Fruit fly (Drosophila melanogaster) whole organism, embryonic: Measurements from ENCODE around the gene Sas-6.
A peak's percentile ranks its signal among the peaks of the same experiment; 100 is the strongest.

Experiments
- Atf6 ChIP-seq: fragments of 200-800 bp; sonication (Bioruptor generic); IDR thresholded peaks from 2 replicates; pipeline ENCODE4 v1.3.6; 2022; ENCODE audit warnings: missing biosample characterization, missing genetic modification characterization
- CG10209 ChIP-seq: fragments of 200-800 bp; sonication (Bioruptor generic); optimal IDR thresholded peaks from 3 replicates; lab custom pipeline; 2017; ENCODE audit warnings: missing biosample characterization, mild to moderate bottlenecking, missing genetic modification characterization, missing genetic modification reagents
- CG11085 ChIP-seq: fragments of 200-800 bp; sonication (Bioruptor generic); IDR thresholded peaks from 2 replicates; pipeline ENCODE4 v1.3.6; 2022; ENCODE audit warnings: missing biosample characterization, missing genetic modification characterization
- CG11398 ChIP-seq: fragments of 200-800 bp; sonication (Bioruptor generic); optimal IDR thresholded peaks from 2 replicates; lab custom pipeline; 2016; ENCODE audit warnings: missing biosample characterization, missing genetic modification characterization
- CG12071 ChIP-seq: fragments of 200-800 bp; sonication (Bioruptor generic); optimal IDR thresholded peaks from 3 replicates; lab custom pipeline; 2018; ENCODE audit warnings: missing biosample characterization, mild to moderate bottlenecking, missing genetic modification characterization
- CG12104 ChIP-seq: fragments of 200-800 bp; sonication (Bioruptor generic); optimal IDR thresholded peaks from 3 replicates; lab custom pipeline; 2016; ENCODE audit warnings: missing biosample characterization, missing genetic modification characterization
- CG12391 ChIP-seq: fragments of 200-800 bp; sonication (Bioruptor generic); optimal IDR thresholded peaks from 3 replicates; lab custom pipeline; 2018; ENCODE audit warnings: missing biosample characterization, mild to moderate bottlenecking, missing genetic modification characterization, moderate library complexity
- CG13624 ChIP-seq: fragments of 200-800 bp; sonication (Bioruptor generic); optimal IDR thresholded peaks from 2 replicates; lab custom pipeline; 2016; ENCODE audit warnings: missing biosample characterization, missing genetic modification characterization
- CG14441 ChIP-seq: fragments of 200-800 bp; sonication (Bioruptor generic); IDR thresholded peaks from 2 replicates; pipeline ENCODE4 v1.3.6; 2022; ENCODE audit warnings: missing biosample characterization, missing genetic modification characterization
- CG15073 ChIP-seq: fragments of 200-800 bp; sonication (Bioruptor generic); optimal IDR thresholded peaks from 2 replicates; lab custom pipeline; 2016; ENCODE audit warnings: missing biosample characterization, missing genetic modification characterization
- CG17361 ChIP-seq: fragments of 200-800 bp; sonication (Bioruptor generic); IDR thresholded peaks from 3 replicates; pipeline ENCODE4 v1.3.6; 2022; ENCODE audit warnings: missing biosample characterization, missing genetic modification characterization
- CG18011 ChIP-seq: fragments of 200-800 bp; sonication (Bioruptor generic); optimal IDR thresholded peaks from 2 replicates; lab custom pipeline; 2017; ENCODE audit warnings: missing biosample characterization, missing genetic modification characterization, mild to moderate bottlenecking, moderate library complexity, missing genotype
- CG30020 ChIP-seq: fragments of 200-800 bp; optimal IDR thresholded peaks from 2 replicates; lab custom pipeline; 2019; ENCODE audit warnings: missing biosample characterization, mild to moderate bottlenecking, missing genetic modification characterization, moderate library complexity
- CG31224 ChIP-seq: fragments of 200-800 bp; sonication (Bioruptor generic); IDR thresholded peaks from 2 replicates; pipeline ENCODE4 v1.3.6; 2022; ENCODE audit warnings: missing biosample characterization, missing genetic modification characterization
- CG33557 ChIP-seq: fragments of 200-800 bp; sonication (Bioruptor generic); optimal IDR thresholded peaks from 2 replicates; lab custom pipeline; 2019; ENCODE audit warnings: missing biosample characterization, mild to moderate bottlenecking, missing genetic modification characterization, moderate library complexity
- CG3847 ChIP-seq: fragments of 200-800 bp; sonication (Bioruptor generic); IDR thresholded peaks from 2 replicates; pipeline ENCODE4 v1.3.6; 2022; ENCODE audit warnings: missing biosample characterization, missing genetic modification characterization
- CG43689 ChIP-seq: fragments of 200-800 bp; sonication (Bioruptor generic); IDR thresholded peaks from 2 replicates; pipeline ENCODE4 v1.3.6; 2022; ENCODE audit warnings: missing biosample characterization, missing genetic modification characterization
- CG4707 ChIP-seq: fragments of 200-800 bp; sonication (Bioruptor generic); optimal IDR thresholded peaks from 2 replicates; lab custom pipeline; 2018; ENCODE audit warnings: missing biosample characterization, mild to moderate bottlenecking, missing genetic modification characterization, moderate library complexity
- CG7745 ChIP-seq: fragments of 200-800 bp; sonication (Bioruptor generic); optimal IDR thresholded peaks from 2 replicates; lab custom pipeline; 2018; ENCODE audit warnings: missing biosample characterization, mild to moderate bottlenecking, missing genetic modification characterization, moderate library complexity
- CG8478 ChIP-seq: fragments of >200 bp; optimal IDR thresholded peaks from 2 replicates; lab custom pipeline; 2018
- Camta ChIP-seq: fragments of 200-800 bp; sonication (Bioruptor generic); optimal IDR thresholded peaks from 2 replicates; lab custom pipeline; 2016; ENCODE audit warnings: missing biosample characterization, missing genetic modification characterization
- Dip3 ChIP-seq: fragments of 200-800 bp; sonication (Bioruptor generic); optimal IDR thresholded peaks from 3 replicates; lab custom pipeline; 2016; ENCODE audit warnings: missing biosample characterization, missing genetic modification characterization
- Dp ChIP-seq: fragments of 200-800 bp; sonication (Bioruptor generic); optimal IDR thresholded peaks from 2 replicates; lab custom pipeline; 2018; ENCODE audit warnings: missing biosample characterization, mild to moderate bottlenecking, missing genetic modification characterization, moderate library complexity
- Eip74EF ChIP-seq, 2 experiments: fragments of 200-800 bp in 1 of 2; fragments of >200 bp in 1 of 2; sonication (Bioruptor generic) in 1 of 2; optimal IDR thresholded peaks; 2 replicates each; lab custom pipeline; 2017 to 2019; ENCODE audit warnings: missing biosample characterization in 2 of 2, missing genetic modification characterization in 2 of 2, mild to moderate bottlenecking in 1 of 2, moderate library complexity in 1 of 2
- MESR4 ChIP-seq: fragments of 200-800 bp; sonication (Bioruptor generic); optimal IDR thresholded peaks from 2 replicates; lab custom pipeline; 2018; ENCODE audit warnings: missing biosample characterization, mild to moderate bottlenecking, missing genetic modification characterization, moderate library complexity
- Mrtf ChIP-seq: fragments of 200-800 bp; sonication (Bioruptor generic); IDR thresholded peaks from 3 replicates; pipeline ENCODE4 v1.3.6; 2022; ENCODE audit warnings: missing biosample characterization, missing genetic modification characterization
- PHDP ChIP-seq: fragments of 200-800 bp; sonication (Bioruptor generic); optimal IDR thresholded peaks from 3 replicates; lab custom pipeline; 2018; ENCODE audit warnings: missing biosample characterization, mild to moderate bottlenecking, missing genetic modification characterization, moderate library complexity
- Ssrp ChIP-seq: fragments of 200-800 bp; sonication (Bioruptor generic); optimal IDR thresholded peaks from 2 replicates; lab custom pipeline; 2018; ENCODE audit warnings: missing biosample characterization, mild to moderate bottlenecking, missing genetic modification characterization, moderate library complexity
- chif ChIP-seq, 2 experiments: fragments of 200-800 bp; sonication (Bioruptor generic); optimal IDR thresholded peaks; 3 replicates each; lab custom pipeline; 2016; ENCODE audit warnings: missing biosample characterization in 2 of 2, missing genetic modification characterization in 2 of 2
- chinmo ChIP-seq: fragments of 200-800 bp; sonication (Bioruptor generic); IDR thresholded peaks from 4 replicates; pipeline ENCODE4 v1.3.6; 2022; ENCODE audit warnings: missing biosample characterization, missing genetic modification characterization; ENCODE audit not compliant: partially characterized antibody
- chn ChIP-seq: fragments of 200-800 bp; sonication (Bioruptor generic); optimal IDR thresholded peaks from 2 replicates; lab custom pipeline; 2016; ENCODE audit warnings: missing biosample characterization, missing genetic modification characterization
- ci ChIP-seq: fragments of 200-800 bp; sonication (Bioruptor generic); IDR thresholded peaks from 3 replicates; pipeline ENCODE4 v1.3.6; 2022; ENCODE audit warnings: missing biosample characterization, missing genetic modification characterization
- croc ChIP-seq: fragments of 200-800 bp; sonication (Bioruptor generic); conservative IDR thresholded peaks from 3 replicates; pipeline ENCODE4 v1.3.6; 2022; ENCODE audit warnings: missing biosample characterization, missing genetic modification characterization
- ewg ChIP-seq: fragments of 200-800 bp; sonication (Bioruptor generic); optimal IDR thresholded peaks from 3 replicates; lab custom pipeline; 2017; ENCODE audit warnings: mild to moderate bottlenecking, missing biosample characterization, missing genetic modification reagents, missing genetic modification characterization
- gro ChIP-seq: fragments of 200-800 bp; sonication (Bioruptor generic); optimal IDR thresholded peaks from 2 replicates; lab custom pipeline; 2016; ENCODE audit warnings: missing biosample characterization, missing genetic modification characterization
- jing ChIP-seq: fragments of 200-800 bp; sonication (Bioruptor generic); optimal IDR thresholded peaks from 2 replicates; lab custom pipeline; 2018; ENCODE audit warnings: missing biosample characterization, mild to moderate bottlenecking, missing genetic modification characterization
- lola ChIP-seq, 3 experiments: fragments of >200 bp in 2 of 3; fragments of 200-800 bp in 1 of 3; sonication (Bioruptor generic) in 1 of 3; optimal IDR thresholded peaks; 2 replicates each; lab custom pipeline; 2017 to 2019; ENCODE audit warnings: missing biosample characterization in 3 of 3, missing genetic modification characterization in 3 of 3, mild to moderate bottlenecking in 1 of 3, moderate library complexity in 1 of 3
- luna ChIP-seq: fragments of 200-800 bp; sonication (Bioruptor generic); optimal IDR thresholded peaks from 2 replicates; lab custom pipeline; 2016; ENCODE audit warnings: missing biosample characterization, missing genetic modification characterization
- p53 ChIP-seq: fragments of 200-800 bp; sonication (Bioruptor generic); optimal IDR thresholded peaks from 2 replicates; lab custom pipeline; 2016; ENCODE audit warnings: missing biosample characterization, missing genetic modification characterization
- pb ChIP-seq: fragments of 200-800 bp; sonication (Bioruptor generic); optimal IDR thresholded peaks from 3 replicates; lab custom pipeline; 2016; ENCODE audit warnings: missing biosample characterization, missing genetic modification characterization
- pzg ChIP-seq: fragments of 200-800 bp; sonication (Bioruptor generic); optimal IDR thresholded peaks from 3 replicates; lab custom pipeline; 2018; ENCODE audit warnings: missing biosample characterization, mild to moderate bottlenecking, missing genetic modification characterization, moderate library complexity
- rib ChIP-seq: fragments of 200-800 bp; sonication (Bioruptor generic); IDR thresholded peaks from 2 replicates; pipeline ENCODE4 v1.3.6; 2022; ENCODE audit warnings: missing biosample characterization, missing genetic modification characterization
- scrt ChIP-seq: fragments of 200-800 bp; sonication (Bioruptor generic); optimal IDR thresholded peaks from 2 replicates; lab custom pipeline; 2018; ENCODE audit warnings: missing biosample characterization, mild to moderate bottlenecking, missing genetic modification characterization, moderate library complexity
- sd ChIP-seq: fragments of 200-800 bp; sonication (Bioruptor generic); optimal IDR thresholded peaks from 3 replicates; lab custom pipeline; 2018; ENCODE audit warnings: missing biosample characterization, mild to moderate bottlenecking, missing genetic modification characterization, moderate library complexity
- shn ChIP-seq: fragments of 200-800 bp; sonication (Bioruptor generic); optimal IDR thresholded peaks from 3 replicates; lab custom pipeline; 2016; ENCODE audit warnings: missing biosample characterization, missing genetic modification characterization
- slou ChIP-seq: fragments of 200-800 bp; sonication (Bioruptor generic); optimal IDR thresholded peaks from 3 replicates; lab custom pipeline; 2016; ENCODE audit warnings: missing biosample characterization, missing genetic modification characterization
- unpg ChIP-seq: fragments of 200-800 bp; sonication (Bioruptor generic); optimal IDR thresholded peaks from 3 replicates; lab custom pipeline; 2018; ENCODE audit warnings: missing biosample characterization, mild to moderate bottlenecking, missing genetic modification characterization, moderate library complexity
- vvl ChIP-seq: fragments of 200-800 bp; sonication (Bioruptor generic); IDR thresholded peaks from 2 replicates; pipeline ENCODE4 v1.3.6; 2022; ENCODE audit warnings: missing biosample characterization, missing genetic modification characterization
- z ChIP-seq: fragments of 200-800 bp; sonication (Bioruptor generic); IDR thresholded peaks from 3 replicates; pipeline ENCODE4 v1.3.6; 2022; ENCODE audit warnings: missing biosample characterization, missing genetic modification characterization

Sas-6 gene

DNA sequence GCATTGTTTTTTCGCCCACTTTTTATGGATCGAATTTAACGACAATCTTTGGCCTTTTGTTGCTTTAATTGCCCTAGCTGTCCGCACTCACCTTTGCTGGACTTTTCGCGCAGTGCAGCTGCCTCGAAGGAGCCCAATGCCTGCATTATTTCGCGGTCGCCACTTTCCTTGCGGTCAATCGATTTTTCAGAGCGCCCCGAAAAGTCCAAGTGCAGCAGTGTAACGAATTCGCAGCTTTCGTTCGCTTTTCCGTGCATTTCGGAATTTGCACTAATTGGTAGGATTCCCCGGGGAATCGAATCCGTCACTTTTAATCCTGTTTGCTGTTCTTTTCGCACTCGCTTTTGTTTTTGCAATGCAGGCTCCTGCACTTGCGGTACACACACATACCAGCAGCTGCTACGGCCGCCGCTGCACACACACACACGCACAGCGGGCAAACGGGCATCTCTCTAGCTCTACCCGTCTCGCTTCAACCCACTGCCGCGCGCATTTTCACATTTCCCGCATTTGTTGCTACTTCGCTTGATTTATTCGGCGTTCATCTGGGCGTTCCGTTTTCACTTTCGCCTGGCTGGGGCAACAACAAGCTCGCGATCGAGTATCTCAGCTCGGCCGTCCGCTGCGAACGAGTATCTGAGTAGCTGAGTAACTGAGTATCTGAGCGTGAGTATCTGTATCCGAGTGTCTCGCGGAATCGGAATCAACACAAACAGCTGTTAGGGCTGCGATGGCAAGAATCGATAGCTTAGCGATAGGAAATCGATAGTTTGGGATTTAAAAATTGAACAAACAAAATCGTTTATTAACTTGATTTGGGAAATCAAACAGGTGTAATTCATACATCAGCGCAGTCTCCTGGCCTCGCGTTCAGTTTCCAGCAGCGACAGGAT lies 26.6 kb downstream of the Sas-6 start, which contains the start of gene Mgat2 (continued):
- TF ChIP-seq Eip74EF (GFP tag; optimal IDR thresholded peaks at IDR 0.05; lab: Kevin White, UChicago) (peak in 1 of 2 experiments; percentile 61), z (GFP tag; lab: Robert Waterston, UW) (peak; percentile 93), CG30020 (no peak), Mrtf (GFP tag; lab: Robert Waterston, UW) (no peak), CG43689 (GFP tag; lab: Robert Waterston, UW) (no peak), CG10209 (GFP tag; lab: Kevin White, UChicago) (no peak), CG12071 (GFP tag; lab: Kevin White, UChicago) (peak; percentile 44), gro (GFP tag; lab: Kevin White, UChicago) (peak; percentile 45), sd (peak; percentile 82), chinmo (GFP tag; lab: Robert Waterston, UW) (peak; percentile 97), Camta (GFP tag; lab: Kevin White, UChicago) (no peak), CG11398 (peak; percentile 31), scrt (GFP tag; lab: Kevin White, UChicago) (peak; percentile 32), jing (no peak), CG13624 (GFP tag; lab: Kevin White, UChicago) (peak; percentile 11), MESR4 (GFP tag; lab: Kevin White, UChicago) (peak; percentile 81), CG17361 (peak; percentile 5; the same call in 1 of the 3 replicates), Ssrp (tag; lab: Kevin White, UChicago) (no peak), Dp (GFP tag; lab: Kevin White, UChicago) (peak; percentile 79), CG4707 (GFP tag; lab: Kevin White, UChicago) (peak; percentile 62), CG3847 (GFP tag; lab: Robert Waterston, UW) (no peak), Atf6 (peak; percentile 55; the same call in 1 of the 2 replicates), CG11085 (GFP tag; lab: Robert Waterston, UW) (no peak), CG33557 (GFP tag; lab: Kevin White, UChicago) (peak; percentile 85), CG18011 (no peak), Dip3 (GFP tag; lab: Kevin White, UChicago) (no peak), ewg (GFP tag; lab: Kevin White, UChicago) (no peak), shn (GFP tag; lab: Kevin White, UChicago) (no peak), vvl (peak; percentile 84), chif (GFP tag; optimal IDR thresholded peaks at IDR 0.05; lab: Kevin White, UChicago) (peak in 1 of 2 experiments; percentile 7), pzg (peak; percentile 24), croc (GFP tag; lab: Robert Waterston, UW) (no peak), luna (GFP tag; lab: Kevin White, UChicago) (no peak), PHDP (tag; lab: Kevin White, UChicago) (no peak), CG14441 (GFP tag; lab: Robert Waterston, UW) (no peak), CG12104 (GFP tag; lab: Kevin White, UChicago) (no peak), slou (GFP tag; lab: Kevin White, UChicago) (no peak), unpg (GFP tag; lab: Kevin White, UChicago) (no peak), rib (GFP tag; lab: Robert Waterston, UW) (peak; percentile 62; the same call in 1 of the 2 replicates), p53 (GFP tag; lab: Kevin White, UChicago) (no peak), CG31224 (no peak), CG7745 (tag; lab: Kevin White, UChicago) (peak; percentile 72), ci (peak; percentile 78), chn (GFP tag; lab: Kevin White, UChicago) (peak; percentile 34), CG12391 (tag; lab: Kevin White, UChicago) (peak; percentile 6), CG15073 (GFP tag; lab: Kevin White, UChicago) (no peak), lola (GFP tag; optimal IDR thresholded peaks at IDR 0.05; lab: Kevin White, UChicago) (peak in 1 of 3 experiments; percentile 8), CG8478 (lab: Kevin White, UChicago) (peak; percentile 58), pb (peak; percentile 25)
